Worm (Caenorhabditis elegans): ENCODE measurements around the gene esyt-2.
A peak's percentile ranks its signal among the peaks of the same experiment; 100 is the strongest.

esyt-2 gene

ce11 chrIII:6280070-6280596 is 49.4 kb upstream of the esyt-2 start, which contains the start of gene hmg-1.2 (continued):
- TF ChIP-seq zip-5 (tag; optimal IDR thresholded peaks at IDR 0.05) (no peak), ttx-3 (tag; optimal IDR thresholded peaks at IDR 0.05) (no peak), T23F11.4 (GFP tag; optimal IDR thresholded peaks at IDR 0.05) (no peak), lim-6 (tag; optimal IDR thresholded peaks at IDR 0.05) (no peak), sox-2 (GFP tag; IDR thresholded peaks at IDR 0.05) (no peak), K09A11.1 (tag; optimal IDR thresholded peaks at IDR 0.05; ENCODE audit: insufficient read depth) (no peak), hlh-15 (tag; optimal IDR thresholded peaks at IDR 0.05) (no peak), sdc-2 (tag; optimal IDR thresholded peaks at IDR 0.05) (peak; percentile 15), pqm-1 (tag; optimal IDR thresholded peaks at IDR 0.05) (no peak), gmeb-2 (tag; optimal IDR thresholded peaks at IDR 0.05) (no peak), npax-4 (tag; optimal IDR thresholded peaks at IDR 0.05) (no peak), ztf-16 (tag; optimal IDR thresholded peaks at IDR 0.05) (no peak), unc-42 (tag; optimal IDR thresholded peaks at IDR 0.05) (peak; percentile 37), pax-1 (tag; optimal IDR thresholded peaks at IDR 0.05) (no peak), pha-4 (tag; optimal IDR thresholded peaks at IDR 0.05) (no peak), pha-2 (tag; optimal IDR thresholded peaks at IDR 0.05) (no peak), odd-2 (tag; optimal IDR thresholded peaks at IDR 0.05) (no peak), C08G9.2 (tag; optimal IDR thresholded peaks at IDR 0.05) (no peak), nfya-1 (tag; optimal IDR thresholded peaks at IDR 0.05) (peak; percentile 76), lin-11 (tag; optimal IDR thresholded peaks at IDR 0.05) (no peak), ceh-2 (tag; optimal IDR thresholded peaks at IDR 0.05) (no peak), fax-1 (tag; optimal IDR thresholded peaks at IDR 0.05) (no peak), dmd-4 (tag; optimal IDR thresholded peaks at IDR 0.05; ENCODE audit: borderline replicate concordance) (no peak), sox-4 (tag; optimal IDR thresholded peaks at IDR 0.05) (no peak), ets-4 (tag; optimal IDR thresholded peaks at IDR 0.05) (no peak), hlh-13 (GFP tag; optimal IDR thresholded peaks at IDR 0.05) (no peak)

ce11 chrIII:6279453-6279852 is 48.7 kb upstream of the esyt-2 start:
- TF ChIP-seq unc-86 (tag; optimal IDR thresholded peaks at IDR 0.05) (no peak), ama-1 (optimal IDR thresholded peaks at IDR 0.05) (no peak), nfya-1 (tag; optimal IDR thresholded peaks at IDR 0.05) (no peak), ceh-2 (tag; optimal IDR thresholded peaks at IDR 0.05) (no peak), madf-2 (tag; optimal IDR thresholded peaks at IDR 0.05) (no peak), sox-4 (tag; optimal IDR thresholded peaks at IDR 0.05) (no peak), tbx-7 (tag; optimal IDR thresholded peaks at IDR 0.05) (no peak), mec-3 (tag; optimal IDR thresholded peaks at IDR 0.05; ENCODE audit: borderline replicate concordance) (no peak), fax-1 (tag; optimal IDR thresholded peaks at IDR 0.05) (no peak), syd-9 (tag; optimal IDR thresholded peaks at IDR 0.05) (no peak), pha-2 (tag; optimal IDR thresholded peaks at IDR 0.05) (no peak), dve-1 (tag; optimal IDR thresholded peaks at IDR 0.05) (no peak), ahr-1 (tag; optimal IDR thresholded peaks at IDR 0.05) (no peak), tbx-2 (tag; optimal IDR thresholded peaks at IDR 0.05) (no peak)

ce11 chrIII:6278301-6278827 is 47.6 kb upstream of the esyt-2 start, which contains the start of gene C18F10.7:
C18F10.7 (minus strand) TSS chrIII:6278351.
- peak; percentile 34 for TF ChIP-seq unc-42 (tag; optimal IDR thresholded peaks at IDR 0.05)
- no peak for TF ChIP-seq hlh-15 (tag; optimal IDR thresholded peaks at IDR 0.05)
- TF ChIP-seq pha-4 (tag; optimal IDR thresholded peaks at IDR 0.05): no peak
- TF ChIP-seq tbx-7 (tag; optimal IDR thresholded peaks at IDR 0.05): no peak
- TF ChIP-seq hlh-30 (tag; optimal IDR thresholded peaks at IDR 0.05; ENCODE audit: insufficient read depth): peak; percentile 71
- TF ChIP-seq K02D7.2 (tag; optimal IDR thresholded peaks at IDR 0.05): no peak
- no peak for TF ChIP-seq K09A11.1 (tag; optimal IDR thresholded peaks at IDR 0.05; ENCODE audit: insufficient read depth)
- TF ChIP-seq eyg-1 (tag; optimal IDR thresholded peaks at IDR 0.05): no peak
- no peak for TF ChIP-seq ceh-24 (tag; optimal IDR thresholded peaks at IDR 0.05)
- no peak for TF ChIP-seq zip-5 (tag; optimal IDR thresholded peaks at IDR 0.05)
- no peak for TF ChIP-seq nhr-11 (tag; optimal IDR thresholded peaks at IDR 0.05)
- no peak for TF ChIP-seq lin-11 (tag; optimal IDR thresholded peaks at IDR 0.05)
- no peak for TF ChIP-seq ceh-31 (tag; optimal IDR thresholded peaks at IDR 0.05)
- TF ChIP-seq ceh-48 (tag; optimal IDR thresholded peaks at IDR 0.05): no peak
- TF ChIP-seq nfya-1 (tag; optimal IDR thresholded peaks at IDR 0.05): peak; percentile 54
- TF ChIP-seq fkh-10 (GFP tag; optimal IDR thresholded peaks at IDR 0.05): no peak
- TF ChIP-seq hlh-6 (tag; optimal IDR thresholded peaks at IDR 0.05): no peak
- TF ChIP-seq rnt-1 (tag; optimal IDR thresholded peaks at IDR 0.05): no peak
- no peak for TF ChIP-seq T23F11.4 (GFP tag; optimal IDR thresholded peaks at IDR 0.05)
- peak; percentile 11 for TF ChIP-seq dve-1 (tag; optimal IDR thresholded peaks at IDR 0.05)
- no peak for TF ChIP-seq sdc-2 (tag; optimal IDR thresholded peaks at IDR 0.05)
- TF ChIP-seq unc-55 (GFP tag; optimal IDR thresholded peaks at IDR 0.05): no peak

Data from whole organism, late embryonic.